Worm (Caenorhabditis elegans) whole organism, L2 larva: ENCODE results near the gene F02C9.1.

Experiments used
- R02D3.7 ChIP-seq: fragments of 150-350 bp; optimal IDR thresholded peaks from 2 replicates; lab custom pipeline; 2014; ENCODE audit warnings: missing biosample characterization, missing genetic modification characterization
- ama-1 ChIP-seq: fragments of 150-350 bp; optimal IDR thresholded peaks from 2 replicates; lab custom pipeline; 2018; ENCODE audit warnings: inconsistent platforms
- ceh-82 ChIP-seq: fragments of 150-350 bp; optimal IDR thresholded peaks from 2 replicates; lab custom pipeline; 2014; ENCODE audit warnings: missing biosample characterization, missing genetic modification characterization
- lin-13 ChIP-seq: fragments of 150-350 bp; optimal IDR thresholded peaks from 2 replicates; lab custom pipeline; 2014; ENCODE audit warnings: missing biosample characterization, missing genetic modification reagents, missing genetic modification characterization
- nhr-11 ChIP-seq: fragments of 150-350 bp; optimal IDR thresholded peaks from 2 replicates; lab custom pipeline; 2014; ENCODE audit warnings: missing biosample characterization, missing genetic modification characterization
- nhr-237 ChIP-seq: fragments of 150-350 bp; optimal IDR thresholded peaks from 2 replicates; lab custom pipeline; 2014; ENCODE audit warnings: missing biosample characterization, missing genetic modification characterization
- sem-4 ChIP-seq: fragments of 150-350 bp; optimal IDR thresholded peaks from 2 replicates; lab custom pipeline; 2014; ENCODE audit warnings: missing biosample characterization, missing genetic modification reagents, missing genetic modification characterization
- skn-1 ChIP-seq: sonication (generic microtip); optimal IDR thresholded peaks from 2 replicates; lab custom pipeline; 2017; ENCODE audit warnings: missing biosample characterization, missing genetic modification characterization
- snpc-4 ChIP-seq: fragments of 150-350 bp; optimal IDR thresholded peaks from 2 replicates; lab custom pipeline; 2014; ENCODE audit warnings: missing biosample characterization, missing genetic modification characterization
- unc-39 ChIP-seq: fragments of 150-350 bp; optimal IDR thresholded peaks from 2 replicates; lab custom pipeline; 2014; ENCODE audit warnings: missing biosample characterization, missing genetic modification characterization
- unc-55 ChIP-seq: fragments of 150-350 bp; sonication (generic microtip); optimal IDR thresholded peaks from 3 replicates; lab custom pipeline; 2014; ENCODE audit warnings: missing biosample characterization, missing genetic modification reagents, missing genetic modification characterization

- no peak for TF ChIP-seq unc-55
- no peak for TF ChIP-seq lin-13
- no peak for TF ChIP-seq snpc-4 (tag; lab: Kevin White, UChicago)
- no peak for TF ChIP-seq nhr-237 (tag; lab: Kevin White, UChicago)
- TF ChIP-seq sem-4 (tag; lab: Kevin White, UChicago), result no peak
- no peak for TF ChIP-seq R02D3.7 (tag; lab: Kevin White, UChicago)
- no peak for TF ChIP-seq unc-39 (tag; lab: Kevin White, UChicago)
- TF ChIP-seq nhr-11, result no peak
- TF ChIP-seq skn-1 (tag; lab: Kevin White, UChicago), result no peak
- no peak for TF ChIP-seq ama-1 (lab: Kevin White, UChicago)
- TF ChIP-seq ceh-82, result no peak
Observed at ce11 chrV:3138488-3138887, at the start of gene F02C9.1, which contains the start of gene irld-3.
